Fruit fly (Drosophila melanogaster): ENCODE results near the gene Ugt307A1.

The Ugt307A1 gene

DNA sequence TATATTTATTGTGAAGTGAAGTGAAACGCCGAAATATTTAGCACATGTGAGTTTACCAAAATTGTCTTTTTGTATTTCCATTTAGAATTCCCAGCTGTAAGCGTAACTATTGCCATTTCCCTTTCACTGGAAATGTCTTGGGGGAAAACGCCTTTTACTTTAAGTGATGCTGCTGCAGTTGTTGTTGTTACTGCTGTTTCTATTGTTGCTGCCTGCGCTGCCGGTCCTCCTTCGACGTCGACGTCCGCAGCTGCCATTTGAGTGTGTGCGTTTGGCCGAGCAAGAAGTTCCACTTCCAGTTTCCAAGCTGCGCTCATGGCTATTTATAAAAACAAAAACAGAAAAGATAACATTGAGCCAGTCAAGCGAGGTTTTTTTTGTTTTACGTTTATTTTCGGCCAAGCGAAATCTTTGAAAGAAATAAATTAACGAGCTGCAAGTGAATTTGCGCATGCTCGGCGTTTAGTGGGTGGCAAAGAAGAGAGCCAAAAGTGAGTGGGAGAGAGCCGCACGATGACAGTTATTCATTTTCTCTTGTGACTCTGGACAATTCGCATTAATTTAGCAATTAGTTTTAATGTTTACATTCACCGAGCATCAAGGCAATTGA, 18.0 kb upstream of the Ugt307A1 start (continued):
- TF ChIP-seq ewg (GFP tag; optimal IDR thresholded peaks at IDR 0.05), result peak; percentile 61
- no peak for TF ChIP-seq Six4 (GFP tag; optimal IDR thresholded peaks at IDR 0.05)
- peak; percentile 10 for TF ChIP-seq pros (GFP tag; optimal IDR thresholded peaks at IDR 0.05)
- peak; percentile 15 for TF ChIP-seq Blimp-1 (GFP tag; optimal IDR thresholded peaks at IDR 0.05)
- no peak for TF ChIP-seq trem (tag; optimal IDR thresholded peaks at IDR 0.05)
- TF ChIP-seq Xrp1 (GFP tag; IDR thresholded peaks at IDR 0.05), result no peak
- TF ChIP-seq Adf1 (GFP tag; IDR thresholded peaks at IDR 0.05), result peak; percentile 69
- peak; percentile 12 for TF ChIP-seq ac (GFP tag; optimal IDR thresholded peaks at IDR 0.05)

DNA sequence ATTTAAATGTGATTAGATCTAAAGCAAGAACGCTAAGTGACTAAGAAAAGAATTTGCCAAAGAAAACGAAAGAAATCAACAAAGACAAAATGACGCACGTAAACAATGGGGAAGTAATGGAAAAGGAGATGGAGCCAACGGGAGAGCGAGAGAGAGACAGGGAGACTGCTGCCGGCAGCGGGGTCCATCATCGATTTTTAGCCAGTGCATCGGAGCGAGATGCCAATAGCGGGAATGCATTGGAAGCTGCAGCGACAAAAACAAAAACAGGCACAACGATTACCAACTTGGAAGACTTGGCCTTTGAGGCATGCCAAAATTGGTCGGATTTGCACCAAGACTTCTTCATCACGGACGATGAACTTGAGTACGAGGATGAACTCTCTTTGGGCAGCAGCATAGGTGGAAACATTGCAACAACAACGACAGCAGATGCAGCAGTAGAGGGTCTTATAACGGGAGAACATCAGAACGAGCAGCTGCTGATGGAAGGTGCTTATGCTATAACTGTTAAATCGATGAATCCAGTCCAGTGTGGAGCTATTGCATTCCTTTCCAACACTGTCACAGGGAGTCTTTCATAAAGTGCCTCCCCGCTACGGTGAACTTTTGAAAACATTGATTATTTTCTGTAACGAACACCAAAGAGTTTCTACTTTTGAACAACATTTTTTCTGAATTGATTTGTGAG, 17.1 kb upstream of the Ugt307A1 start:
- TF ChIP-seq onecut (GFP tag; IDR thresholded peaks at IDR 0.05) (peak; percentile 96), Dll (GFP tag; IDR thresholded peaks at IDR 0.05; ENCODE audit: partially characterized antibody) (0 out of 4 replicates have a peak, but pooled peaks have one; percentile 8), ttk (GFP tag; IDR thresholded peaks at IDR 0.05) (no peak), grau (tag; optimal IDR thresholded peaks at IDR 0.05) (peak; percentile 34), ara (GFP tag; IDR thresholded peaks at IDR 0.05) (0 out of 2 replicates have a peak, but pooled peaks have one; percentile 7), CG8478 (optimal IDR thresholded peaks at IDR 0.05) (peak; percentile 33), CG18599 (GFP tag; optimal IDR thresholded peaks at IDR 0.05) (no peak), nerfin-1 (tag; optimal IDR thresholded peaks at IDR 0.05) (peak; percentile 47), CG1832 (GFP tag; optimal IDR thresholded peaks at IDR 0.05) (peak; percentile 60), hkb (optimal IDR thresholded peaks at IDR 0.05) (no peak), hkb (GFP tag; IDR thresholded peaks at IDR 0.05) (no peak), CG10267 (tag; optimal IDR thresholded peaks at IDR 0.05) (peak; percentile 36), stwl (tag; optimal IDR thresholded peaks at IDR 0.05) (peak; percentile 67)

DNA sequence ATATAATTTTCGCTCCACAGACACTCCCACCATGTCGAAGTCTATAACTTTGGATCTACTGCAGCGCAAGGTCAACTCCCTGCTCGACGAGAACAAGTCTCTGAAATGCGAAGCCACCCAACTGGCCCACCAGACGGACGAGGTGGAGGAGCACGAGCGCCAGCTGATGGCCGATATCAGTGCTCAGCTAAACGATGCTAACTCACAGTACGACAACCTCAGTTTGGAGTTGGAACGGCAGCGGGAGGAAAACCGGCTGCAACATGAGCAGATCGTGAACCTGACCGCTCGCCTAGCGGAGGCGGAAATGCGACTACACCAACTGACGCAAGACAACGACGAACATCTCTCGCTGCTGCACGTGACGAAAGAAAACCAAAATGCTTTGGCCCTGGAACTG, 16.0 kb upstream of the Ugt307A1 start:
- no peak for TF ChIP-seq sc (optimal IDR thresholded peaks at IDR 0.05)
- TF ChIP-seq sc (GFP tag; optimal IDR thresholded peaks at IDR 0.05), result no peak
- no peak for TF ChIP-seq HLH3B (GFP tag; IDR thresholded peaks at IDR 0.05)
- no peak for TF ChIP-seq CG4404 (GFP tag; IDR thresholded peaks at IDR 0.05)
- TF ChIP-seq Fer1 (GFP tag; optimal IDR thresholded peaks at IDR 0.05), result no peak
- TF ChIP-seq peb (GFP tag; IDR thresholded peaks at IDR 0.05), result no peak
- TF ChIP-seq PHDP (tag; optimal IDR thresholded peaks at IDR 0.05), result no peak
- no peak for TF ChIP-seq CG7987 (GFP tag; optimal IDR thresholded peaks at IDR 0.05)
- no peak for TF ChIP-seq az2 (GFP tag; optimal IDR thresholded peaks at IDR 0.05)
- TF ChIP-seq hth (optimal IDR thresholded peaks at IDR 0.05), result no peak
- TF ChIP-seq fd96Cb (tag; optimal IDR thresholded peaks at IDR 0.05), result no peak
- no peak for TF ChIP-seq Chrac-16 (GFP tag; optimal IDR thresholded peaks at IDR 0.05)
- TF ChIP-seq wdn (GFP tag; IDR thresholded peaks at IDR 0.05), result no peak
- TF ChIP-seq abd-A (tag; optimal IDR thresholded peaks at IDR 0.05), result no peak
- no peak for TF ChIP-seq CG1647 (GFP tag; optimal IDR thresholded peaks at IDR 0.05)
- no peak for TF ChIP-seq CG4328 (GFP tag; optimal IDR thresholded peaks at IDR 0.05)
- TF ChIP-seq dati (GFP tag; IDR thresholded peaks at IDR 0.05), result no peak
- TF ChIP-seq CG6683 (GFP tag; optimal IDR thresholded peaks at IDR 0.05), result no peak
- no peak for TF ChIP-seq Hey (tag; optimal IDR thresholded peaks at IDR 0.05)
- TF ChIP-seq CTCF (GFP tag; optimal IDR thresholded peaks at IDR 0.05), result no peak
